Worm (Caenorhabditis elegans) whole organism, late embryonic: ENCODE measurements around the gene wdr-5.3.

Experiments used
- C38D4.7 ChIP-seq: fragments of 200-800 bp; sonication (Bioruptor generic); optimal IDR thresholded peaks from 2 replicates; lab custom pipeline; 2018; ENCODE audit warnings: mild to moderate bottlenecking, missing genetic modification characterization, moderate library complexity, missing compliant biosample characterization
- F13H6.1 ChIP-seq: sonication (generic microtip); optimal IDR thresholded peaks from 2 replicates; lab custom pipeline; 2016; ENCODE audit warnings: missing genetic modification characterization, missing compliant biosample characterization
- K02D7.2 ChIP-seq: sonication (generic microtip); optimal IDR thresholded peaks from 2 replicates; lab custom pipeline; 2017; ENCODE audit warnings: mild to moderate bottlenecking, missing genetic modification characterization, missing compliant biosample characterization
- K09A11.1 ChIP-seq: sonication (generic microtip); optimal IDR thresholded peaks from 2 replicates; lab custom pipeline; 2017; ENCODE audit warnings: antibody characterized with exemption, mild to moderate bottlenecking, missing genetic modification characterization, missing compliant biosample characterization; ENCODE audit not compliant: insufficient read depth
- ama-1 ChIP-seq: fragments of 150-350 bp; optimal IDR thresholded peaks from 2 replicates; lab custom pipeline; 2014
- ceh-18 ChIP-seq: sonication (generic microtip); optimal IDR thresholded peaks from 2 replicates; lab custom pipeline; 2016; ENCODE audit warnings: missing genetic modification characterization, missing compliant biosample characterization
- ceh-2 ChIP-seq: sonication (generic microtip); optimal IDR thresholded peaks from 2 replicates; lab custom pipeline; 2016; ENCODE audit warnings: missing genotype, missing genetic modification characterization, missing compliant biosample characterization
- ceh-30 ChIP-seq: fragments of 150-350 bp; optimal IDR thresholded peaks from 2 replicates; lab custom pipeline; 2014; ENCODE audit warnings: missing biosample characterization, missing genetic modification characterization
- ceh-31 ChIP-seq: sonication (generic microtip); optimal IDR thresholded peaks from 2 replicates; lab custom pipeline; 2016; ENCODE audit warnings: missing genetic modification characterization, missing compliant biosample characterization
- ceh-34 ChIP-seq: sonication (generic microtip); optimal IDR thresholded peaks from 2 replicates; lab custom pipeline; 2016; ENCODE audit warnings: mild to moderate bottlenecking, missing genetic modification characterization, missing compliant biosample characterization
- che-1 ChIP-seq: sonication (generic microtip); optimal IDR thresholded peaks from 2 replicates; lab custom pipeline; 2016; ENCODE audit warnings: mild to moderate bottlenecking, missing genetic modification characterization, missing compliant biosample characterization
- dve-1 ChIP-seq: sonication (generic microtip); optimal IDR thresholded peaks from 2 replicates; lab custom pipeline; 2017; ENCODE audit warnings: antibody characterized with exemption, mild to moderate bottlenecking, missing genetic modification characterization, missing compliant biosample characterization
- elt-2 ChIP-seq: sonication (generic microtip); optimal IDR thresholded peaks from 2 replicates; lab custom pipeline; 2016; ENCODE audit warnings: missing genetic modification reagents, missing genetic modification characterization, missing compliant biosample characterization
- ets-4 ChIP-seq: sonication (generic microtip); optimal IDR thresholded peaks from 2 replicates; lab custom pipeline; 2016; ENCODE audit warnings: missing genetic modification characterization, missing compliant biosample characterization
- fax-1 ChIP-seq: sonication (generic microtip); optimal IDR thresholded peaks from 2 replicates; lab custom pipeline; 2016; ENCODE audit warnings: missing genotype, missing genetic modification characterization, missing compliant biosample characterization
- gmeb-2 ChIP-seq: sonication (generic microtip); optimal IDR thresholded peaks from 2 replicates; lab custom pipeline; 2016; ENCODE audit warnings: missing genetic modification characterization, inconsistent platforms, missing compliant biosample characterization
- hlh-15 ChIP-seq: sonication (generic microtip); optimal IDR thresholded peaks from 2 replicates; lab custom pipeline; 2016; ENCODE audit warnings: missing genetic modification characterization, missing compliant biosample characterization
- hlh-30 ChIP-seq: sonication (generic microtip); optimal IDR thresholded peaks from 2 replicates; lab custom pipeline; 2017; ENCODE audit warnings: antibody characterized with exemption, missing genetic modification characterization, missing compliant biosample characterization; ENCODE audit not compliant: insufficient read depth
- lim-6 ChIP-seq: sonication (generic microtip); optimal IDR thresholded peaks from 2 replicates; lab custom pipeline; 2016; ENCODE audit warnings: missing genetic modification characterization, missing compliant biosample characterization
- lin-11 ChIP-seq: fragments of 200-800 bp; sonication (Bioruptor generic); optimal IDR thresholded peaks from 2 replicates; lab custom pipeline; 2018; ENCODE audit warnings: mild to moderate bottlenecking, missing genetic modification characterization, missing compliant biosample characterization
- mec-3 ChIP-seq: sonication (generic microtip); optimal IDR thresholded peaks from 2 replicates; lab custom pipeline; 2016; ENCODE audit warnings: borderline replicate concordance, missing genetic modification characterization, missing compliant biosample characterization
- nfya-1 ChIP-seq: sonication (generic microtip); optimal IDR thresholded peaks from 2 replicates; lab custom pipeline; 2017; ENCODE audit warnings: missing genetic modification characterization, mild to moderate bottlenecking, missing compliant biosample characterization, antibody characterized with exemption, moderate library complexity
- nhr-232 ChIP-seq: sonication (generic microtip); optimal IDR thresholded peaks from 2 replicates; lab custom pipeline; 2016; ENCODE audit warnings: missing genetic modification characterization, missing compliant biosample characterization
- odd-2 ChIP-seq: sonication (generic microtip); optimal IDR thresholded peaks from 2 replicates; lab custom pipeline; 2017; ENCODE audit warnings: antibody characterized with exemption, mild to moderate bottlenecking, missing genetic modification characterization, missing compliant biosample characterization
- pag-3 ChIP-seq: sonication (generic microtip); optimal IDR thresholded peaks from 2 replicates; lab custom pipeline; 2016; ENCODE audit warnings: missing compliant biosample characterization, missing genetic modification characterization, borderline replicate concordance
- rnt-1 ChIP-seq: sonication (generic microtip); optimal IDR thresholded peaks from 2 replicates; lab custom pipeline; 2016; ENCODE audit warnings: missing genetic modification characterization, missing compliant biosample characterization
- syd-9 ChIP-seq: sonication (generic microtip); optimal IDR thresholded peaks from 2 replicates; lab custom pipeline; 2016; ENCODE audit warnings: mild to moderate bottlenecking, missing genetic modification characterization, moderate library complexity, missing compliant biosample characterization
- tbx-7 ChIP-seq: sonication (generic microtip); optimal IDR thresholded peaks from 2 replicates; lab custom pipeline; 2016; ENCODE audit warnings: missing genotype, missing genetic modification characterization, missing compliant biosample characterization
- ttx-3 ChIP-seq: sonication (generic microtip); optimal IDR thresholded peaks from 2 replicates; lab custom pipeline; 2016; ENCODE audit warnings: missing genetic modification reagents, missing genetic modification characterization, missing compliant biosample characterization
- unc-42 ChIP-seq: sonication (generic microtip); optimal IDR thresholded peaks from 2 replicates; lab custom pipeline; 2016; ENCODE audit warnings: missing genotype, missing genetic modification characterization, missing compliant biosample characterization
- unc-55 ChIP-seq: sonication (generic microtip); optimal IDR thresholded peaks from 2 replicates; lab custom pipeline; 2017; ENCODE audit warnings: missing biosample characterization, missing genetic modification reagents, missing genetic modification characterization
- ztf-16 ChIP-seq: sonication (generic microtip); optimal IDR thresholded peaks from 2 replicates; lab custom pipeline; 2017; ENCODE audit warnings: missing genetic modification characterization, missing compliant biosample characterization

The wdr-5.3 gene

ce11 chrV:10719019-10719832, 17.7 kb upstream of the wdr-5.3 start:
- TF ChIP-seq hlh-30 (tag; lab: Kevin White, UChicago) (peak; percentile 37), K09A11.1 (tag; lab: Kevin White, UChicago) (peak; percentile 26), ceh-18 (tag; lab: Kevin White, UChicago) (peak; percentile 39), ets-4 (tag; lab: Kevin White, UChicago) (no peak)

ce11 chrV:10719833-10720170, 17.1 kb upstream of the wdr-5.3 start:
- peak; percentile 23 for TF ChIP-seq dve-1 (tag; lab: Kevin White, UChicago)
- no peak for TF ChIP-seq lim-6 (tag; lab: Kevin White, UChicago)
- no peak for TF ChIP-seq nhr-232 (tag; lab: Kevin White, UChicago)
- TF ChIP-seq nfya-1 (tag; lab: Kevin White, UChicago): peak; percentile 26
- no peak for TF ChIP-seq hlh-15 (tag; lab: Kevin White, UChicago)
- peak; percentile 21 for TF ChIP-seq unc-55
- TF ChIP-seq hlh-30 (tag; lab: Kevin White, UChicago): peak; percentile 94
- TF ChIP-seq, all 69 proteins: peak for 4

- TF ChIP-seq rnt-1 (tag; lab: Kevin White, UChicago): peak; percentile 54
- TF ChIP-seq hlh-15 (tag; lab: Kevin White, UChicago): no peak
- no peak for TF ChIP-seq fax-1
- TF ChIP-seq elt-2 (tag; lab: Kevin White, UChicago): peak; percentile 54
- peak; percentile 78 for TF ChIP-seq unc-55
- no peak for TF ChIP-seq C38D4.7 (GFP tag; lab: Kevin White, UChicago)
Measured at ce11 chrV:10720303-10720847, 16.5 kb upstream of the wdr-5.3 start.

ce11 chrV:10720876-10721275, 16.0 kb upstream of the wdr-5.3 start:
- TF ChIP-seq ceh-30 (tag; lab: Kevin White, UChicago) (no peak), ceh-31 (tag; lab: Kevin White, UChicago) (no peak), gmeb-2 (no peak), ceh-34 (tag; lab: Kevin White, UChicago) (no peak)
- TF ChIP-seq, all 69 proteins: peak for 0

- peak; percentile 2 for TF ChIP-seq ceh-31 (tag; lab: Kevin White, UChicago)
- peak; percentile 99 for TF ChIP-seq unc-42 (tag; lab: Kevin White, UChicago)
- TF ChIP-seq hlh-15 (tag; lab: Kevin White, UChicago): no peak
- no peak for TF ChIP-seq che-1 (tag; lab: Kevin White, UChicago)
- TF ChIP-seq gmeb-2: no peak
- no peak for TF ChIP-seq nhr-232 (tag; lab: Kevin White, UChicago)
Measured at ce11 chrV:10721304-10721703, 15.6 kb upstream of the wdr-5.3 start.

ce11 chrV:10721912-10722426, 14.9 kb upstream of the wdr-5.3 start:
- no peak for TF ChIP-seq nhr-232 (tag; lab: Kevin White, UChicago)
- no peak for TF ChIP-seq tbx-7 (tag; lab: Kevin White, UChicago)
- TF ChIP-seq odd-2 (tag; lab: Kevin White, UChicago): no peak
- no peak for TF ChIP-seq ceh-2 (tag; lab: Kevin White, UChicago)
- TF ChIP-seq hlh-30 (tag; lab: Kevin White, UChicago): no peak
- no peak for TF ChIP-seq ama-1 (lab: Kevin White, UChicago)
- no peak for TF ChIP-seq ztf-16 (tag; lab: Kevin White, UChicago)
- no peak for TF ChIP-seq pag-3 (tag; lab: Kevin White, UChicago)
- no peak for TF ChIP-seq F13H6.1 (tag; lab: Kevin White, UChicago)
- no peak for TF ChIP-seq K02D7.2 (tag; lab: Kevin White, UChicago)
- no peak for TF ChIP-seq lin-11 (tag; lab: Kevin White, UChicago)
- no peak for TF ChIP-seq mec-3 (tag; lab: Kevin White, UChicago)
- no peak for TF ChIP-seq fax-1
- TF ChIP-seq ttx-3 (tag; lab: Kevin White, UChicago): no peak
- TF ChIP-seq rnt-1 (tag; lab: Kevin White, UChicago): no peak
- no peak for TF ChIP-seq syd-9
